Worm (Caenorhabditis elegans) whole organism, L3 larva: ENCODE measurements around the gene K01D12.10.

ENCODE experiments used
- R02D3.7 ChIP-seq: fragments of 150-350 bp; optimal IDR thresholded peaks from 2 replicates; lab custom pipeline; 2014; ENCODE audit warnings: missing biosample characterization, missing genetic modification characterization
- ZK546.5 ChIP-seq: sonication (generic microtip); optimal IDR thresholded peaks from 2 replicates; lab custom pipeline; 2017; ENCODE audit warnings: missing biosample characterization, missing genetic modification characterization
- aly-2 ChIP-seq: fragments of 150-350 bp; optimal IDR thresholded peaks from 2 replicates; lab custom pipeline; 2014; ENCODE audit warnings: missing biosample characterization, missing genetic modification characterization
- ama-1 ChIP-seq: fragments of 150-350 bp; optimal IDR thresholded peaks from 2 replicates; lab custom pipeline; 2018
- ceh-16 ChIP-seq: sonication (generic microtip); optimal IDR thresholded peaks from 2 replicates; lab custom pipeline; 2017; ENCODE audit warnings: missing biosample characterization, missing genetic modification characterization
- ceh-28 ChIP-seq: fragments of 150-350 bp; optimal IDR thresholded peaks from 2 replicates; lab custom pipeline; 2014; ENCODE audit warnings: missing biosample characterization, missing genetic modification reagents, missing genetic modification characterization
- ceh-9 ChIP-seq: sonication (generic microtip); optimal IDR thresholded peaks from 2 replicates; lab custom pipeline; 2018; ENCODE audit warnings: missing biosample characterization, missing genetic modification characterization
- daf-12 ChIP-seq: fragments of 150-350 bp; optimal IDR thresholded peaks from 2 replicates; lab custom pipeline; 2014; ENCODE audit warnings: missing biosample characterization, missing genetic modification reagents, missing genetic modification characterization
- egl-27 ChIP-seq: sonication (generic microtip); optimal IDR thresholded peaks from 4 replicates; lab custom pipeline; 2017; ENCODE audit warnings: missing biosample characterization, missing genetic modification reagents, missing genetic modification characterization
- egl-5 ChIP-seq: fragments of 150-350 bp; optimal IDR thresholded peaks from 2 replicates; lab custom pipeline; 2017; ENCODE audit warnings: missing biosample characterization, missing genetic modification reagents, missing genetic modification characterization, inconsistent platforms
- elt-1 ChIP-seq: fragments of 150-350 bp; optimal IDR thresholded peaks from 2 replicates; lab custom pipeline; 2014; ENCODE audit warnings: missing biosample characterization, missing genetic modification characterization
- elt-2 ChIP-seq: sonication (generic microtip); optimal IDR thresholded peaks from 2 replicates; lab custom pipeline; 2016; ENCODE audit warnings: missing genetic modification reagents, mild to moderate bottlenecking, missing genetic modification characterization, missing compliant biosample characterization
- elt-3 ChIP-seq, 3 experiments: fragments of 150-350 bp in 1 of 3; sonication (generic microtip) in 2 of 3; optimal IDR thresholded peaks; 2 replicates in 2 of 3; 4 replicates in 1 of 3; lab custom pipeline; 2014 to 2017; ENCODE audit warnings: missing biosample characterization in 3 of 3, missing genetic modification characterization in 3 of 3
- eor-1 ChIP-seq, 2 experiments: fragments of 150-350 bp; optimal IDR thresholded peaks; 2 replicates each; lab custom pipeline; 2014 to 2018; ENCODE audit warnings: missing biosample characterization in 2 of 2, missing genetic modification characterization in 2 of 2
- fkh-10 ChIP-seq: sonication (generic microtip); optimal IDR thresholded peaks from 2 replicates; lab custom pipeline; 2017; ENCODE audit warnings: missing biosample characterization, missing genetic modification reagents, missing genetic modification characterization
- fkh-2 ChIP-seq: fragments of 150-350 bp; optimal IDR thresholded peaks from 2 replicates; lab custom pipeline; 2014; ENCODE audit warnings: missing biosample characterization, missing genetic modification reagents, missing genetic modification characterization
- fos-1 ChIP-seq: fragments of 150-350 bp; optimal IDR thresholded peaks from 2 replicates; lab custom pipeline; 2014; ENCODE audit warnings: missing biosample characterization, missing genetic modification characterization
- lin-39 ChIP-seq: fragments of 150-350 bp; optimal IDR thresholded peaks from 2 replicates; lab custom pipeline; 2018; ENCODE audit warnings: missing biosample characterization, missing genetic modification reagents, missing genetic modification characterization
- lsy-12 ChIP-seq: sonication (generic microtip); optimal IDR thresholded peaks from 2 replicates; lab custom pipeline; 2016; ENCODE audit warnings: mild to moderate bottlenecking, missing genetic modification characterization, missing compliant biosample characterization
- nfya-1 ChIP-seq: sonication (generic microtip); optimal IDR thresholded peaks from 2 replicates; lab custom pipeline; 2017; ENCODE audit warnings: missing genetic modification characterization, mild to moderate bottlenecking, missing compliant biosample characterization, antibody characterized with exemption, moderate library complexity; ENCODE audit not compliant: insufficient read depth
- nhr-12 ChIP-seq: fragments of 150-350 bp; optimal IDR thresholded peaks from 2 replicates; lab custom pipeline; 2014; ENCODE audit warnings: missing biosample characterization, missing genetic modification characterization
- nhr-23 ChIP-seq: fragments of 150-350 bp; optimal IDR thresholded peaks from 2 replicates; lab custom pipeline; 2014; ENCODE audit warnings: missing biosample characterization, missing genetic modification reagents, missing genetic modification characterization
- nhr-25 ChIP-seq: sonication (generic microtip); optimal IDR thresholded peaks from 2 replicates; lab custom pipeline; 2017; ENCODE audit warnings: missing biosample characterization, missing genetic modification characterization
- nhr-43 ChIP-seq: sonication (generic microtip); optimal IDR thresholded peaks from 2 replicates; lab custom pipeline; 2016; ENCODE audit warnings: mild to moderate bottlenecking, missing genetic modification characterization, missing compliant biosample characterization; ENCODE audit not compliant: poor library complexity, severe bottlenecking
- nhr-67 ChIP-seq: fragments of 150-350 bp; optimal IDR thresholded peaks from 2 replicates; lab custom pipeline; 2014; ENCODE audit warnings: missing biosample characterization, missing genetic modification characterization
- nhr-76 ChIP-seq: fragments of 150-350 bp; sonication (generic microtip); optimal IDR thresholded peaks from 5 replicates; lab custom pipeline; 2014; ENCODE audit warnings: missing biosample characterization, missing genetic modification characterization
- nhr-77 ChIP-seq: fragments of 150-350 bp; optimal IDR thresholded peaks from 2 replicates; lab custom pipeline; 2014; ENCODE audit warnings: missing biosample characterization, missing genetic modification characterization
- pha-4 ChIP-seq: fragments of 150-350 bp; optimal IDR thresholded peaks from 2 replicates; lab custom pipeline; 2014; ENCODE audit warnings: missing biosample characterization, missing genetic modification reagents, missing genetic modification characterization
- pqm-1 ChIP-seq: fragments of 150-350 bp; optimal IDR thresholded peaks from 2 replicates; lab custom pipeline; 2017; ENCODE audit warnings: missing biosample characterization, missing genetic modification characterization, inconsistent platforms
- sea-2 ChIP-seq: fragments of 150-350 bp; sonication (generic microtip); optimal IDR thresholded peaks from 4 replicates; lab custom pipeline; 2014; ENCODE audit warnings: missing biosample characterization, missing genetic modification reagents, missing genetic modification characterization
- tbx-2 ChIP-seq: sonication (generic microtip); optimal IDR thresholded peaks from 2 replicates; lab custom pipeline; 2016; ENCODE audit warnings: mild to moderate bottlenecking, missing genetic modification characterization, missing compliant biosample characterization
- unc-62 ChIP-seq: fragments of 150-350 bp; sonication (generic microtip); optimal IDR thresholded peaks from 4 replicates; lab custom pipeline; 2014; ENCODE audit warnings: missing biosample characterization, missing genetic modification reagents, missing genetic modification characterization
- zag-1 ChIP-seq: fragments of 150-350 bp; optimal IDR thresholded peaks from 2 replicates; lab custom pipeline; 2014; ENCODE audit warnings: missing biosample characterization, missing genetic modification characterization
- ztf-4 ChIP-seq: fragments of 150-350 bp; optimal IDR thresholded peaks from 2 replicates; lab custom pipeline; 2014; ENCODE audit warnings: missing biosample characterization, missing genetic modification characterization

Gene K01D12.10

ce11 chrV:12415656-12416055 is 9.6 kb downstream of the K01D12.10 start, which contains the start of gene cdr-2:
Gene cdr-2 (minus strand): TSS chrV:12415709.
- TF ChIP-seq fkh-2 (tag; lab: Kevin White, UChicago) (no peak), nhr-43 (tag; lab: Kevin White, UChicago) (no peak), lsy-12 (tag; lab: Kevin White, UChicago) (no peak), egl-27 (tag; lab: Kevin White, UChicago) (no peak), nhr-67 (tag; lab: Kevin White, UChicago) (no peak), R02D3.7 (tag; lab: Kevin White, UChicago) (no peak), pqm-1 (tag; lab: Kevin White, UChicago) (peak; percentile 79), elt-2 (tag; lab: Kevin White, UChicago) (peak; percentile 78), nhr-12 (tag; lab: Kevin White, UChicago) (no peak), pha-4 (tag; lab: Kevin White, UChicago) (no peak), lin-39 (no peak), ZK546.5 (tag; lab: Kevin White, UChicago) (no peak), tbx-2 (tag; lab: Kevin White, UChicago) (no peak), unc-62 (GFP tag; lab: Kevin White, UChicago) (no peak), daf-12 (no peak)
- TF ChIP-seq, all 47 proteins: peak for 2

- TF ChIP-seq sea-2, result no peak
- TF ChIP-seq lin-39, result no peak
- no peak for TF ChIP-seq elt-1 (tag; lab: Kevin White, UChicago)
- no peak for TF ChIP-seq nfya-1 (tag; lab: Kevin White, UChicago)
- TF ChIP-seq fkh-2 (tag; lab: Kevin White, UChicago), result no peak
- no peak for TF ChIP-seq elt-3 (tag; optimal IDR thresholded peaks at IDR 0.05; lab: Kevin White, UChicago)
- no peak for TF ChIP-seq nhr-76
- no peak for TF ChIP-seq ztf-4 (tag; lab: Kevin White, UChicago)
- no peak for TF ChIP-seq nhr-23 (tag; lab: Kevin White, UChicago)
- TF ChIP-seq nhr-77 (tag; lab: Kevin White, UChicago), result no peak
Measured at ce11 chrV:12417277-12417676, 11.2 kb downstream of the K01D12.10 start, which contains the start of gene cdr-3. Gene cdr-3 (minus strand): TSS chrV:12417377.

- no peak for TF ChIP-seq egl-5 (tag; lab: Kevin White, UChicago)
Measured at ce11 chrV:12418292-12418691, 12.3 kb downstream of the K01D12.10 start, which contains the start of gene C54D10.3. Gene C54D10.3 (plus strand): TSS chrV:12418592.

- TF ChIP-seq tbx-2 (tag; lab: Kevin White, UChicago) (no peak), ZK546.5 (tag; lab: Kevin White, UChicago) (no peak), nhr-43 (tag; lab: Kevin White, UChicago) (no peak), aly-2 (tag; lab: Kevin White, UChicago) (no peak), lsy-12 (tag; lab: Kevin White, UChicago) (no peak), ztf-4 (tag; lab: Kevin White, UChicago) (no peak), eor-1 (tag; optimal IDR thresholded peaks at IDR 0.05; lab: Kevin White, UChicago) (no peak), nhr-12 (tag; lab: Kevin White, UChicago) (no peak), sea-2 (no peak), egl-5 (tag; lab: Kevin White, UChicago) (no peak), egl-27 (tag; lab: Kevin White, UChicago) (no peak), nhr-67 (tag; lab: Kevin White, UChicago) (no peak), nhr-23 (tag; lab: Kevin White, UChicago) (no peak)
Measured at ce11 chrV:12420843-12421242, 14.8 kb downstream of the K01D12.10 start, which contains the start of gene C54D10.4. Gene C54D10.4 (minus strand): TSS chrV:12420943.

- no peak for TF ChIP-seq pqm-1 (tag; lab: Kevin White, UChicago)
- no peak for TF ChIP-seq fkh-10 (GFP tag; lab: Kevin White, UChicago)
- TF ChIP-seq nhr-25 (tag; lab: Kevin White, UChicago), result no peak
- TF ChIP-seq ceh-28 (tag; lab: Kevin White, UChicago), result no peak
- no peak for TF ChIP-seq nhr-76
- TF ChIP-seq eor-1 (tag; optimal IDR thresholded peaks at IDR 0.05; lab: Kevin White, UChicago), result no peak
- TF ChIP-seq fos-1 (tag; lab: Kevin White, UChicago), result no peak
- no peak for TF ChIP-seq ceh-9 (tag; lab: Kevin White, UChicago)
- no peak for TF ChIP-seq ceh-16 (tag; lab: Kevin White, UChicago)
- no peak for TF ChIP-seq fkh-2 (tag; lab: Kevin White, UChicago)
- no peak for TF ChIP-seq nhr-67 (tag; lab: Kevin White, UChicago)
- TF ChIP-seq nhr-23 (tag; lab: Kevin White, UChicago), result no peak
- TF ChIP-seq nhr-77 (tag; lab: Kevin White, UChicago), result no peak
- TF ChIP-seq ama-1 (lab: Kevin White, UChicago), result no peak
- TF ChIP-seq aly-2 (tag; lab: Kevin White, UChicago), result no peak
- no peak for TF ChIP-seq elt-1 (tag; lab: Kevin White, UChicago)
- no peak for TF ChIP-seq zag-1 (tag; lab: Kevin White, UChicago)
- no peak for TF ChIP-seq pha-4 (tag; lab: Kevin White, UChicago)
Measured at ce11 chrV:12421360-12421759, 15.3 kb downstream of the K01D12.10 start.
